Fruit fly (Drosophila melanogaster) whole organism, embryonic: ENCODE results near the gene S-Lap4.
A peak's percentile ranks its signal among the peaks of the same experiment; 100 is the strongest.

Experiments
- Ada2b ChIP-seq: fragments of 200-800 bp; sonication (Bioruptor generic); IDR thresholded peaks from 2 replicates; pipeline ENCODE4 v1.3.6; 2022; ENCODE audit warnings: missing biosample characterization, missing genetic modification characterization
- Atf-2 ChIP-seq: fragments of 200-800 bp; sonication (Bioruptor generic); optimal IDR thresholded peaks from 2 replicates; lab custom pipeline; 2016; ENCODE audit warnings: missing biosample characterization, missing genetic modification characterization
- CG10366 ChIP-seq: fragments of 200-800 bp; sonication (Bioruptor generic); IDR thresholded peaks from 2 replicates; pipeline ENCODE4 v1.3.6; 2022; ENCODE audit warnings: missing biosample characterization, missing genetic modification characterization
- CG10654 ChIP-seq: fragments of 200-800 bp; sonication (Bioruptor generic); optimal IDR thresholded peaks from 2 replicates; lab custom pipeline; 2016; ENCODE audit warnings: missing biosample characterization, missing genetic modification characterization
- CG10979 ChIP-seq: fragments of 200-800 bp; sonication (Bioruptor generic); optimal IDR thresholded peaks from 2 replicates; lab custom pipeline; 2018; ENCODE audit warnings: missing biosample characterization, mild to moderate bottlenecking, missing genetic modification characterization, moderate library complexity
- CG12155 ChIP-seq: fragments of 200-800 bp; sonication (Bioruptor generic); optimal IDR thresholded peaks from 3 replicates; lab custom pipeline; 2016; ENCODE audit warnings: missing biosample characterization, missing genetic modification characterization
- CG14014 ChIP-seq: fragments of 200-800 bp; sonication (Bioruptor generic); IDR thresholded peaks from 2 replicates; pipeline ENCODE4 v1.3.6; 2022; ENCODE audit warnings: missing biosample characterization, missing genetic modification characterization
- CG15479 ChIP-seq: fragments of 200-800 bp; sonication (Bioruptor generic); optimal IDR thresholded peaks from 3 replicates; lab custom pipeline; 2019; ENCODE audit warnings: missing biosample characterization, mild to moderate bottlenecking, missing genetic modification characterization, moderate library complexity
- CG1647 ChIP-seq: fragments of 200-800 bp; sonication (Bioruptor generic); optimal IDR thresholded peaks from 3 replicates; lab custom pipeline; 2016; ENCODE audit warnings: missing biosample characterization, missing genetic modification characterization
- CG17385 ChIP-seq: fragments of 200-800 bp; sonication (Bioruptor generic); optimal IDR thresholded peaks from 3 replicates; lab custom pipeline; 2018; ENCODE audit warnings: missing biosample characterization, mild to moderate bottlenecking, missing genetic modification characterization
- CG17568 ChIP-seq: fragments of 200-800 bp; sonication (Bioruptor generic); optimal IDR thresholded peaks from 2 replicates; lab custom pipeline; 2018; ENCODE audit warnings: missing biosample characterization, mild to moderate bottlenecking, missing genetic modification characterization, moderate library complexity
- CG18262 ChIP-seq: fragments of 200-800 bp; optimal IDR thresholded peaks from 3 replicates; lab custom pipeline; 2019; ENCODE audit warnings: missing biosample characterization, mild to moderate bottlenecking, missing genetic modification characterization, moderate library complexity
- CG31224 ChIP-seq: fragments of 200-800 bp; sonication (Bioruptor generic); IDR thresholded peaks from 2 replicates; pipeline ENCODE4 v1.3.6; 2022; ENCODE audit warnings: missing biosample characterization, missing genetic modification characterization
- CG31441 ChIP-seq: fragments of 200-800 bp; sonication (Bioruptor generic); IDR thresholded peaks from 2 replicates; pipeline ENCODE4 v1.3.6; 2022; ENCODE audit warnings: missing biosample characterization, missing genetic modification characterization
- CG3407 ChIP-seq: fragments of 200-800 bp; sonication (Bioruptor generic); optimal IDR thresholded peaks from 2 replicates; lab custom pipeline; 2018; ENCODE audit warnings: missing biosample characterization, mild to moderate bottlenecking, missing genetic modification characterization
- CG34376 ChIP-seq: fragments of 200-800 bp; sonication (Bioruptor generic); optimal IDR thresholded peaks from 2 replicates; lab custom pipeline; 2018; ENCODE audit warnings: missing biosample characterization, mild to moderate bottlenecking, missing genetic modification characterization
- CG6813 ChIP-seq: fragments of 200-800 bp; sonication (Bioruptor generic); optimal IDR thresholded peaks from 2 replicates; lab custom pipeline; 2017; ENCODE audit warnings: missing biosample characterization, missing genetic modification characterization, mild to moderate bottlenecking, moderate library complexity, missing genetic modification reagents
- CG8924 ChIP-seq: fragments of 200-800 bp; optimal IDR thresholded peaks from 3 replicates; lab custom pipeline; 2019; ENCODE audit warnings: missing biosample characterization, mild to moderate bottlenecking, missing genetic modification characterization, moderate library complexity
- CG9437 ChIP-seq: fragments of 200-800 bp; sonication (Bioruptor generic); optimal IDR thresholded peaks from 2 replicates; lab custom pipeline; 2018; ENCODE audit warnings: missing biosample characterization, mild to moderate bottlenecking, missing genetic modification characterization
- CG9932 ChIP-seq: fragments of 200-800 bp; sonication (Bioruptor generic); IDR thresholded peaks from 2 replicates; pipeline ENCODE4 v1.3.6; 2022; ENCODE audit warnings: missing biosample characterization, missing genetic modification characterization
- Chrac-16 ChIP-seq: fragments of 200-800 bp; sonication (Bioruptor generic); optimal IDR thresholded peaks from 3 replicates; lab custom pipeline; 2016; ENCODE audit warnings: missing biosample characterization, missing genetic modification characterization
- CkIIα-i1 ChIP-seq: fragments of 200-800 bp; sonication (Bioruptor generic); IDR thresholded peaks from 2 replicates; pipeline ENCODE4 v1.3.6; 2022; ENCODE audit warnings: missing biosample characterization, missing genetic modification characterization
- Doc3 ChIP-seq: fragments of 200-800 bp; sonication (Bioruptor generic); IDR thresholded peaks from 3 replicates; pipeline ENCODE4 v1.3.6; 2022; ENCODE audit warnings: missing biosample characterization, missing genetic modification characterization; ENCODE audit not compliant: partially characterized antibody
- E2f1 ChIP-seq: fragments of 200-800 bp; sonication (Bioruptor generic); IDR thresholded peaks from 2 replicates; pipeline ENCODE4 v1.3.6; 2022; ENCODE audit warnings: missing biosample characterization, missing genetic modification characterization
- Hmr ChIP-seq: fragments of 200-800 bp; sonication (Bioruptor generic); optimal IDR thresholded peaks from 3 replicates; lab custom pipeline; 2017; ENCODE audit warnings: mild to moderate bottlenecking, missing biosample characterization, missing genetic modification reagents, missing genetic modification characterization
- Lpt ChIP-seq: fragments of >200 bp; optimal IDR thresholded peaks from 2 replicates; lab custom pipeline; 2018; ENCODE audit warnings: missing biosample characterization, missing genetic modification characterization
- NK7.1 ChIP-seq: fragments of 200-800 bp; sonication (Bioruptor generic); optimal IDR thresholded peaks from 3 replicates; lab custom pipeline; 2016; ENCODE audit warnings: missing biosample characterization, missing genetic modification characterization
- Taf1 ChIP-seq: fragments of 200-800 bp; sonication (Bioruptor generic); IDR thresholded peaks from 2 replicates; pipeline ENCODE4 v1.3.6; 2022; ENCODE audit warnings: missing biosample characterization, missing genetic modification characterization
- abd-A ChIP-seq: fragments of 200-800 bp; sonication (Bioruptor generic); optimal IDR thresholded peaks from 3 replicates; lab custom pipeline; 2019; ENCODE audit warnings: missing biosample characterization, mild to moderate bottlenecking, missing genetic modification characterization, moderate library complexity
- ase ChIP-seq: fragments of 200-800 bp; sonication (Bioruptor generic); IDR thresholded peaks from 3 replicates; pipeline ENCODE4 v1.3.6; 2022; ENCODE audit warnings: missing biosample characterization, missing genetic modification characterization
- az2 ChIP-seq: fragments of 200-800 bp; sonication (Bioruptor generic); optimal IDR thresholded peaks from 3 replicates; lab custom pipeline; 2016; ENCODE audit warnings: missing biosample characterization, missing genetic modification characterization
- bcd ChIP-seq: fragments of 200-800 bp; sonication (Bioruptor generic); optimal IDR thresholded peaks from 2 replicates; lab custom pipeline; 2017; ENCODE audit warnings: missing biosample characterization, mild to moderate bottlenecking, missing genetic modification characterization
- btn ChIP-seq: fragments of 200-800 bp; sonication (Bioruptor generic); optimal IDR thresholded peaks from 2 replicates; lab custom pipeline; 2016; ENCODE audit warnings: missing biosample characterization, missing genetic modification characterization
- chn ChIP-seq: fragments of 200-800 bp; sonication (Bioruptor generic); optimal IDR thresholded peaks from 2 replicates; lab custom pipeline; 2016; ENCODE audit warnings: missing biosample characterization, missing genetic modification characterization
- da ChIP-seq: fragments of 200-800 bp; sonication (Bioruptor generic); optimal IDR thresholded peaks from 2 replicates; lab custom pipeline; 2016; ENCODE audit warnings: missing biosample characterization, missing genetic modification characterization
- dimm ChIP-seq: fragments of 200-800 bp; sonication (Bioruptor generic); IDR thresholded peaks from 2 replicates; pipeline ENCODE4 v1.3.6; 2022; ENCODE audit warnings: missing biosample characterization, missing genetic modification characterization
- dysf ChIP-seq: fragments of 200-800 bp; sonication (Bioruptor generic); IDR thresholded peaks from 3 replicates; pipeline ENCODE4 v1.3.6; 2022; ENCODE audit warnings: missing biosample characterization, missing genetic modification characterization
- gfzf ChIP-seq: fragments of 200-800 bp; sonication (Bioruptor generic); optimal IDR thresholded peaks from 2 replicates; lab custom pipeline; 2016; ENCODE audit warnings: missing biosample characterization, mild to moderate bottlenecking, missing genetic modification characterization, moderate library complexity
- grau ChIP-seq: fragments of 200-800 bp; optimal IDR thresholded peaks from 3 replicates; lab custom pipeline; 2019; ENCODE audit warnings: missing biosample characterization, mild to moderate bottlenecking, missing genetic modification characterization, moderate library complexity
- gsb-n ChIP-seq: fragments of 200-800 bp; sonication (Bioruptor generic); optimal IDR thresholded peaks from 3 replicates; lab custom pipeline; 2018; ENCODE audit warnings: missing biosample characterization, mild to moderate bottlenecking, missing genetic modification characterization
- her ChIP-seq: fragments of 200-800 bp; sonication (Bioruptor generic); optimal IDR thresholded peaks from 2 replicates; lab custom pipeline; 2016; ENCODE audit warnings: missing biosample characterization, missing genetic modification characterization
- jumu ChIP-seq: fragments of 200-800 bp; sonication (Bioruptor generic); optimal IDR thresholded peaks from 3 replicates; lab custom pipeline; 2016; ENCODE audit warnings: missing biosample characterization, missing genetic modification characterization
- pan ChIP-seq, 4 experiments: fragments of >200 bp in 3 of 4; fragments of 200-800 bp in 1 of 4; sonication (Bioruptor generic) in 1 of 4; optimal IDR thresholded peaks in 3 of 4; IDR thresholded peaks in 1 of 4; 2 replicates each; pipeline versions ENCODE4 v1.3.6 to Lab custom; 2017 to 2022; ENCODE audit warnings: missing biosample characterization in 2 of 4, missing genetic modification characterization in 2 of 4, mixed read lengths in 1 of 4
- pita ChIP-seq: fragments of 200-800 bp; sonication (Bioruptor generic); optimal IDR thresholded peaks from 2 replicates; lab custom pipeline; 2017; ENCODE audit warnings: missing biosample characterization, mild to moderate bottlenecking, missing genetic modification characterization
- run ChIP-seq: fragments of 200-800 bp; sonication (Bioruptor generic); optimal IDR thresholded peaks from 3 replicates; lab custom pipeline; 2018; ENCODE audit warnings: missing biosample characterization, mild to moderate bottlenecking, missing genetic modification characterization
- seq ChIP-seq: fragments of 200-800 bp; sonication (Bioruptor generic); IDR thresholded peaks from 2 replicates; pipeline ENCODE4 v1.3.6; 2022; ENCODE audit warnings: missing biosample characterization, missing genetic modification characterization
- slbo ChIP-seq: fragments of 200-800 bp; sonication (Bioruptor generic); IDR thresholded peaks from 2 replicates; pipeline ENCODE4 v1.3.6; 2022; ENCODE audit warnings: missing biosample characterization, missing genetic modification characterization
- sob ChIP-seq: fragments of 200-800 bp; sonication (Bioruptor generic); IDR thresholded peaks from 2 replicates; pipeline ENCODE4 v1.3.6; 2022; ENCODE audit warnings: missing biosample characterization, missing genetic modification characterization
- tin ChIP-seq: fragments of 200-800 bp; sonication (Bioruptor generic); optimal IDR thresholded peaks from 3 replicates; lab custom pipeline; 2016; ENCODE audit warnings: missing biosample characterization, missing genetic modification characterization
- usp ChIP-seq: fragments of >200 bp; optimal IDR thresholded peaks from 2 replicates; lab custom pipeline; 2017; ENCODE audit warnings: missing biosample characterization, missing genetic modification characterization
- zfh2 ChIP-seq: fragments of 200-800 bp; sonication (Bioruptor generic); optimal IDR thresholded peaks from 2 replicates; lab custom pipeline; 2016; ENCODE audit warnings: missing biosample characterization, missing genetic modification characterization

The S-Lap4 gene

dm6 chr3L:10518945-10519344 is 28.3 kb downstream of the S-Lap4 start (continued):
- TF ChIP-seq jumu (GFP tag; lab: Kevin White, UChicago) (peak; percentile 69), Lpt (GFP tag; lab: Kevin White, UChicago) (no peak), CG10654 (GFP tag; lab: Kevin White, UChicago) (peak; percentile 71), Taf1 (no peak), CG34376 (GFP tag; lab: Kevin White, UChicago) (no peak), Atf-2 (GFP tag; lab: Kevin White, UChicago) (peak; percentile 72), CG8924 (peak; percentile 83), CG1647 (GFP tag; lab: Kevin White, UChicago) (peak; percentile 78), Ada2b (no peak), seq (GFP tag; lab: Robert Waterston, UW) (0 out of 2 replicates have a peak, but pooled peaks have one; percentile 40), CkIIα-i1 (GFP tag; lab: Robert Waterston, UW) (no peak), pita (GFP tag; lab: Kevin White, UChicago) (no peak), slbo (GFP tag; lab: Robert Waterston, UW) (no peak), pan (optimal IDR thresholded peaks at IDR 0.05; lab: Kevin White, UChicago) (no peak), pan (GFP tag; optimal IDR thresholded peaks at IDR 0.05 in 1 of 2, IDR thresholded peaks at IDR 0.05 in 1 of 2) (peak in 1 of 2 experiments; percentile 71), bcd (GFP tag; lab: Kevin White, UChicago) (peak; percentile 81), CG3407 (GFP tag; lab: Kevin White, UChicago) (peak; percentile 94), Hmr (GFP tag; lab: Kevin White, UChicago) (peak; percentile 66), CG6813 (GFP tag; lab: Kevin White, UChicago) (peak; percentile 97), CG10979 (tag; lab: Kevin White, UChicago) (peak; percentile 71), E2f1 (GFP tag; lab: Robert Waterston, UW) (peak; percentile 30; the same call in 1 of the 2 replicates), CG12155 (GFP tag; lab: Kevin White, UChicago) (peak; percentile 52), gsb-n (peak; percentile 94), run (peak; percentile 59), ase (GFP tag; lab: Robert Waterston, UW) (0 out of 3 replicates have a peak, but pooled peaks have one; percentile 20), her (GFP tag; lab: Kevin White, UChicago) (peak; percentile 80), tin (peak; percentile 57), Chrac-16 (GFP tag; lab: Kevin White, UChicago) (peak; percentile 41), az2 (peak; percentile 38), CG17568 (GFP tag; lab: Kevin White, UChicago) (peak; percentile 93), CG9437 (peak; percentile 1), gfzf (GFP tag; lab: Kevin White, UChicago) (no peak), CG9932 (GFP tag; lab: Robert Waterston, UW) (no peak), abd-A (no peak), chn (GFP tag; lab: Kevin White, UChicago) (peak; percentile 71), dysf (GFP tag; lab: Robert Waterston, UW) (0 out of 3 replicates have a peak, but pooled peaks have one; percentile 18), CG14014 (GFP tag; lab: Robert Waterston, UW) (peak; percentile 52; the same call in 1 of the 2 replicates), CG17385 (peak; percentile 69), grau (tag; lab: Kevin White, UChicago) (peak; percentile 34), NK7.1 (peak; percentile 87), da (GFP tag; lab: Kevin White, UChicago) (peak; percentile 77), CG31224 (GFP tag; lab: Robert Waterston, UW) (no peak), Doc3 (no peak), CG18262 (tag; lab: Kevin White, UChicago) (peak; percentile 81), zfh2 (no peak), sob (GFP tag; lab: Robert Waterston, UW) (peak; percentile 57; the same call in 1 of the 2 replicates), btn (peak; percentile 81), CG15479 (GFP tag; lab: Kevin White, UChicago) (peak; percentile 79), CG10366 (GFP tag; lab: Robert Waterston, UW) (peak; percentile 34; the same call in 1 of the 2 replicates), dimm (GFP tag; lab: Robert Waterston, UW) (no peak), CG31441 (GFP tag; lab: Robert Waterston, UW) (peak; percentile 80), usp (no peak)
